Worm (Caenorhabditis elegans) whole organism, late embryonic: ENCODE data around the gene T04C12.7.

Experiments used
- ceh-22 ChIP-seq: sonication (generic microtip); optimal IDR thresholded peaks from 2 replicates; lab custom pipeline; 2017; ENCODE audit warnings: missing biosample characterization, missing genetic modification characterization
- dve-1 ChIP-seq: sonication (generic microtip); optimal IDR thresholded peaks from 2 replicates; lab custom pipeline; 2017; ENCODE audit warnings: antibody characterized with exemption, mild to moderate bottlenecking, missing genetic modification characterization, missing compliant biosample characterization
- nhr-11 ChIP-seq: fragments of 150-350 bp; optimal IDR thresholded peaks from 2 replicates; lab custom pipeline; 2014; ENCODE audit warnings: missing biosample characterization, missing genetic modification characterization
- nhr-232 ChIP-seq: sonication (generic microtip); optimal IDR thresholded peaks from 2 replicates; lab custom pipeline; 2016; ENCODE audit warnings: missing genetic modification characterization, missing compliant biosample characterization
- tbx-2 ChIP-seq: sonication (generic microtip); optimal IDR thresholded peaks from 2 replicates; lab custom pipeline; 2016; ENCODE audit warnings: missing genetic modification characterization, missing compliant biosample characterization

DNA sequence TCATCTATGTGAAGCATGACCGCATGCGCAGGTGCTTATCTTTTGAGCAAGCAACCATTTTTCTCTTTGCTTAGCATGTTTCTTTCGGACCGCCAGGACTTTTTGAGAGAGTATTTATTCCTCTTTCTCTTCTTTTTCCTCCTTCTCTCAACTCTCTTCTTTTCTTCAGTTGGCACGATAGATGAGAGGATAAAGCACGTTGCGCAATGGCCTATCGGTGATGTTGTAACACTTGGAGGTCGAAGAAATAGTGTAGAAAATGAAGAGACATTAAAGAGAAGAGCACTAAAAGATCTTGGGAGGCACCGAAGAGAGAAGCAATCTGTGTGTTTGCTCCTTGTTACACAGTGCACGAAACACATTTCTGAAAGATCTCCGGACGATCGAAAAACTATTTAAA lies 29.8 kb downstream of the T04C12.7 start:
- no peak for TF ChIP-seq dve-1
- no peak for TF ChIP-seq nhr-11 (tag; lab: Kevin White, UChicago)
- TF ChIP-seq nhr-232 (tag; lab: Kevin White, UChicago) = no peak
- TF ChIP-seq ceh-22 (tag; lab: Kevin White, UChicago) = peak; percentile 62
- peak; percentile 65 for TF ChIP-seq tbx-2 (tag; lab: Kevin White, UChicago)
